Worm (Caenorhabditis elegans): ENCODE measurements around the gene Y4C6B.2.
"Not testable (repeated sequence)": the region's sequence is repeated elsewhere in the genome, so short reads cannot be mapped to it uniquely, and the experiment has no call there.

Y4C6B.2 gene

ce11 chrIV:5339255-5339654 is at the start of gene Y4C6B.2:
Y4C6B.2 (plus strand) TSS chrIV:5339574.
- no peak for TF ChIP-seq R02D3.7 (tag; optimal IDR thresholded peaks at IDR 0.05)

- no peak for TF ChIP-seq gmeb-1 (tag; optimal IDR thresholded peaks at IDR 0.05)
- no peak for TF ChIP-seq ceh-82 (tag; optimal IDR thresholded peaks at IDR 0.05)
- TF ChIP-seq unc-39 (tag; optimal IDR thresholded peaks at IDR 0.05) = no peak
- no peak for TF ChIP-seq fos-1 (tag; optimal IDR thresholded peaks at IDR 0.05)
- no peak for TF ChIP-seq aly-2 (tag; optimal IDR thresholded peaks at IDR 0.05)
- TF ChIP-seq blmp-1 (tag; optimal IDR thresholded peaks at IDR 0.05; ENCODE audit: insufficient read depth) = no peak
- no peak for TF ChIP-seq elt-3 (tag; optimal IDR thresholded peaks at IDR 0.05)
- no peak for TF ChIP-seq nhr-77 (tag; optimal IDR thresholded peaks at IDR 0.05)
- TF ChIP-seq elt-1 (tag; optimal IDR thresholded peaks at IDR 0.05) = no peak
- no peak for TF ChIP-seq lin-11 (tag; optimal IDR thresholded peaks at IDR 0.05)
- TF ChIP-seq nhr-237 (tag; optimal IDR thresholded peaks at IDR 0.05) = no peak
- TF ChIP-seq ama-1 (optimal IDR thresholded peaks at IDR 0.05) = no peak
- TF ChIP-seq unc-62 (GFP tag; optimal IDR thresholded peaks at IDR 0.05) = no peak
- TF ChIP-seq nhr-25 (tag; optimal IDR thresholded peaks at IDR 0.05) = no peak
- no peak for TF ChIP-seq unc-55 (GFP tag; optimal IDR thresholded peaks at IDR 0.05)
- TF ChIP-seq lin-13 (GFP tag; optimal IDR thresholded peaks at IDR 0.05) = no peak
- TF ChIP-seq Y55F3AM.14 (GFP tag; optimal IDR thresholded peaks at IDR 0.05) = no peak
- no peak for TF ChIP-seq C34F6.9 (tag; optimal IDR thresholded peaks at IDR 0.05)
Measured at ce11 chrIV:5290547-5290946, 48.8 kb upstream of the Y4C6B.2 start, which contains the start of gene nlp-47. nlp-47 (plus strand) TSS chrIV:5290847.

- TF ChIP-seq lsy-2 (tag; optimal IDR thresholded peaks at IDR 0.05) = no peak
- TF ChIP-seq lin-39 (tag; optimal IDR thresholded peaks at IDR 0.05) = no peak
- no peak for TF ChIP-seq ztf-4 (tag; optimal IDR thresholded peaks at IDR 0.05)
- TF ChIP-seq lin-11 (tag; optimal IDR thresholded peaks at IDR 0.05) = no peak
Measured at ce11 chrIV:5291207-5291606, 48.2 kb upstream of the Y4C6B.2 start.

ce11 chrIV:5294467-5294866 is 44.9 kb upstream of the Y4C6B.2 start:
- no peak for TF ChIP-seq aly-2 (tag; optimal IDR thresholded peaks at IDR 0.05)
- TF ChIP-seq dmd-4 (tag; optimal IDR thresholded peaks at IDR 0.05) = no peak

ce11 chrIV:5295240-5295639 is 44.1 kb upstream of the Y4C6B.2 start, which contains the start of gene msp-51:
msp-51 (minus strand) TSS chrIV:5295340.
- not testable (repeated sequence) for TF ChIP-seq nhr-21, dmd-4, aly-2 (tag; optimal IDR thresholded peaks at IDR 0.05)

ce11 chrIV:5297436-5298012 is 41.9 kb upstream of the Y4C6B.2 start, which contains the start of the genes ZK354.6 and msp-113:
ZK354.6 (minus strand) TSS chrIV:5297536.
msp-113 (plus strand) TSS chrIV:5297962.
- TF ChIP-seq ceh-82 (tag; optimal IDR thresholded peaks at IDR 0.05) = no peak
- no peak for TF ChIP-seq nhr-25 (tag; optimal IDR thresholded peaks at IDR 0.05)
- no peak for TF ChIP-seq lin-39 (tag; optimal IDR thresholded peaks at IDR 0.05)
- TF ChIP-seq F13H6.1 (tag; optimal IDR thresholded peaks at IDR 0.05) = no peak
- TF ChIP-seq fos-1 (tag; optimal IDR thresholded peaks at IDR 0.05) = no peak
- no peak for TF ChIP-seq C34F6.9 (tag; optimal IDR thresholded peaks at IDR 0.05)
- TF ChIP-seq lin-13 (GFP tag; optimal IDR thresholded peaks at IDR 0.05) = no peak
- TF ChIP-seq mab-5 (tag; optimal IDR thresholded peaks at IDR 0.05) = no peak
- TF ChIP-seq lin-11 (tag; optimal IDR thresholded peaks at IDR 0.05) = no peak
- no peak for TF ChIP-seq sma-3 (GFP tag; optimal IDR thresholded peaks at IDR 0.05)
- no peak for TF ChIP-seq alr-1 (tag; optimal IDR thresholded peaks at IDR 0.05)

ce11 chrIV:5303030-5303429 is 36.3 kb upstream of the Y4C6B.2 start, which contains the start of gene ZK354.7:
ZK354.7 (minus strand) TSS chrIV:5303130.
- TF ChIP-seq sma-9 (GFP tag; optimal IDR thresholded peaks at IDR 0.05) (no peak), sma-9 (tag; optimal IDR thresholded peaks at IDR 0.05) (no peak), sma-3 (GFP tag; optimal IDR thresholded peaks at IDR 0.05) (no peak), nhr-23 (tag; optimal IDR thresholded peaks at IDR 0.05) (no peak), nhr-10 (tag; optimal IDR thresholded peaks at IDR 0.05) (no peak), peb-1 (tag; optimal IDR thresholded peaks at IDR 0.05) (no peak), C34F6.9 (tag; optimal IDR thresholded peaks at IDR 0.05) (no peak), sem-4 (tag; optimal IDR thresholded peaks at IDR 0.05) (no peak), nhr-25 (tag; optimal IDR thresholded peaks at IDR 0.05) (no peak), nhr-77 (tag; optimal IDR thresholded peaks at IDR 0.05) (no peak), unc-55 (GFP tag; optimal IDR thresholded peaks at IDR 0.05) (no peak), lin-11 (tag; optimal IDR thresholded peaks at IDR 0.05) (no peak), lin-13 (GFP tag; optimal IDR thresholded peaks at IDR 0.05) (no peak), nhr-21 (tag; optimal IDR thresholded peaks at IDR 0.05) (no peak), elt-1 (tag; optimal IDR thresholded peaks at IDR 0.05) (no peak), lin-39 (tag; optimal IDR thresholded peaks at IDR 0.05) (no peak), nhr-12 (tag; optimal IDR thresholded peaks at IDR 0.05) (no peak), unc-62 (GFP tag; optimal IDR thresholded peaks at IDR 0.05) (no peak), gmeb-1 (tag; optimal IDR thresholded peaks at IDR 0.05) (no peak), ztf-4 (tag; optimal IDR thresholded peaks at IDR 0.05) (no peak)
